Fruit fly (Drosophila melanogaster) whole organism, embryonic: ENCODE data around the gene dpp.

ENCODE experiments used
- Adf1 ChIP-seq: fragments of 200-800 bp; sonication (Bioruptor generic); IDR thresholded peaks from 2 replicates; pipeline ENCODE4 v1.3.6; 2022; ENCODE audit warnings: missing biosample characterization, missing genetic modification characterization
- Aef1 ChIP-seq: fragments of 200-800 bp; sonication (Bioruptor generic); IDR thresholded peaks from 3 replicates; pipeline ENCODE4 v1.3.6; 2022; ENCODE audit warnings: missing biosample characterization, missing genetic modification characterization
- B-H2 ChIP-seq: fragments of 200-800 bp; sonication (Bioruptor generic); optimal IDR thresholded peaks from 2 replicates; lab custom pipeline; 2018; ENCODE audit warnings: missing biosample characterization, mild to moderate bottlenecking, missing genetic modification characterization
- CG10366 ChIP-seq: fragments of 200-800 bp; sonication (Bioruptor generic); IDR thresholded peaks from 2 replicates; pipeline ENCODE4 v1.3.6; 2022; ENCODE audit warnings: missing biosample characterization, missing genetic modification characterization
- CG10462 ChIP-seq: fragments of 200-800 bp; sonication (Bioruptor generic); optimal IDR thresholded peaks from 2 replicates; lab custom pipeline; 2016; ENCODE audit warnings: missing biosample characterization, missing genetic modification characterization
- CG10565 ChIP-seq: fragments of 200-800 bp; sonication (Bioruptor generic); optimal IDR thresholded peaks from 3 replicates; lab custom pipeline; 2016; ENCODE audit warnings: missing biosample characterization, mild to moderate bottlenecking, missing genetic modification characterization
- CG11247 ChIP-seq: fragments of 200-800 bp; sonication (Bioruptor generic); IDR thresholded peaks from 2 replicates; pipeline ENCODE4 v1.3.6; 2022; ENCODE audit warnings: missing biosample characterization, missing genetic modification characterization
- CG14014 ChIP-seq: fragments of 200-800 bp; sonication (Bioruptor generic); IDR thresholded peaks from 2 replicates; pipeline ENCODE4 v1.3.6; 2022; ENCODE audit warnings: missing biosample characterization, missing genetic modification characterization
- CG14860 ChIP-seq: fragments of 200-800 bp; sonication (Bioruptor generic); IDR thresholded peaks from 3 replicates; pipeline ENCODE4 v1.3.6; 2022; ENCODE audit warnings: missing biosample characterization, missing genetic modification characterization; ENCODE audit not compliant: partially characterized antibody
- CG17385 ChIP-seq: fragments of 200-800 bp; sonication (Bioruptor generic); optimal IDR thresholded peaks from 3 replicates; lab custom pipeline; 2018; ENCODE audit warnings: missing biosample characterization, mild to moderate bottlenecking, missing genetic modification characterization
- CG2202 ChIP-seq: fragments of 200-800 bp; sonication (Bioruptor generic); optimal IDR thresholded peaks from 2 replicates; lab custom pipeline; 2018; ENCODE audit warnings: missing biosample characterization, mild to moderate bottlenecking, missing genetic modification characterization
- CG30431 ChIP-seq: fragments of 200-800 bp; sonication (Bioruptor generic); optimal IDR thresholded peaks from 2 replicates; lab custom pipeline; 2017; ENCODE audit warnings: missing biosample characterization, missing genetic modification characterization
- CG32772 ChIP-seq: fragments of 200-800 bp; sonication (Bioruptor generic); IDR thresholded peaks from 2 replicates; pipeline ENCODE4 v1.3.6; 2022; ENCODE audit warnings: missing biosample characterization, missing genetic modification characterization
- CG42726 ChIP-seq: fragments of 200-800 bp; sonication (Bioruptor generic); IDR thresholded peaks from 2 replicates; pipeline ENCODE4 v1.3.6; 2022; ENCODE audit warnings: missing biosample characterization, missing genetic modification characterization; ENCODE audit not compliant: partially characterized antibody
- CG6175 ChIP-seq: fragments of 200-800 bp; sonication (Bioruptor generic); IDR thresholded peaks from 3 replicates; pipeline ENCODE4 v1.3.6; 2022; ENCODE audit warnings: missing biosample characterization, missing genetic modification characterization
- CG6254 ChIP-seq: fragments of 200-800 bp; sonication (Bioruptor generic); optimal IDR thresholded peaks from 3 replicates; lab custom pipeline; 2017; ENCODE audit warnings: mild to moderate bottlenecking, missing biosample characterization, missing genetic modification reagents, missing genetic modification characterization
- CG6654 ChIP-seq: fragments of 200-800 bp; sonication (Bioruptor generic); optimal IDR thresholded peaks from 2 replicates; lab custom pipeline; 2017; ENCODE audit warnings: missing biosample characterization, mild to moderate bottlenecking, missing genetic modification characterization
- CG8478 ChIP-seq: fragments of >200 bp; optimal IDR thresholded peaks from 2 replicates; lab custom pipeline; 2018
- D ChIP-seq, 2 experiments: fragments of 200-800 bp in 1 of 2; fragments of >200 bp in 1 of 2; sonication (Bioruptor generic) in 1 of 2; optimal IDR thresholded peaks; 2 replicates in 1 of 2; 3 replicates in 1 of 2; lab custom pipeline; 2017; ENCODE audit warnings: mild to moderate bottlenecking in 1 of 2, missing biosample characterization in 1 of 2, missing genetic modification characterization in 1 of 2, missing genetic modification reagents in 1 of 2
- Deaf1 ChIP-seq: fragments of 200-800 bp; optimal IDR thresholded peaks from 3 replicates; lab custom pipeline; 2019; ENCODE audit warnings: missing biosample characterization, mild to moderate bottlenecking, missing genetic modification characterization, moderate library complexity
- HLH4C ChIP-seq: fragments of 200-800 bp; sonication (Bioruptor generic); IDR thresholded peaks from 3 replicates; pipeline ENCODE4 v1.3.6; 2022; ENCODE audit warnings: missing biosample characterization, missing genetic modification characterization; ENCODE audit not compliant: partially characterized antibody
- HLH54F ChIP-seq: fragments of 200-800 bp; sonication (Bioruptor generic); optimal IDR thresholded peaks from 3 replicates; lab custom pipeline; 2016; ENCODE audit warnings: missing biosample characterization, missing genetic modification characterization
- MTF-1 ChIP-seq: fragments of 200-800 bp; sonication (Bioruptor generic); optimal IDR thresholded peaks from 2 replicates; lab custom pipeline; 2018; ENCODE audit warnings: missing biosample characterization, mild to moderate bottlenecking, missing genetic modification characterization, borderline replicate concordance
- Nf-YA ChIP-seq: fragments of 200-800 bp; sonication (Bioruptor generic); IDR thresholded peaks from 2 replicates; pipeline ENCODE4 v1.3.6; 2022; ENCODE audit warnings: missing biosample characterization, missing genetic modification characterization
- Nf-YB ChIP-seq: fragments of 200-800 bp; sonication (Bioruptor generic); optimal IDR thresholded peaks from 3 replicates; lab custom pipeline; 2019; ENCODE audit warnings: missing biosample characterization, mild to moderate bottlenecking, missing genetic modification characterization, moderate library complexity
- Oaz ChIP-seq: fragments of 200-800 bp; sonication (Bioruptor generic); IDR thresholded peaks from 2 replicates; pipeline ENCODE4 v1.3.6; 2022; ENCODE audit warnings: missing biosample characterization, missing genetic modification characterization
- Ptx1 ChIP-seq: fragments of 200-800 bp; sonication (Bioruptor generic); IDR thresholded peaks from 2 replicates; pipeline ENCODE4 v1.3.6; 2022; ENCODE audit warnings: missing biosample characterization, missing genetic modification characterization
- Rx ChIP-seq: fragments of 200-800 bp; sonication (Bioruptor generic); IDR thresholded peaks from 2 replicates; pipeline ENCODE4 v1.3.6; 2022; ENCODE audit warnings: missing biosample characterization, missing genetic modification characterization
- Side ChIP-seq: fragments of 200-800 bp; sonication (Bioruptor generic); optimal IDR thresholded peaks from 2 replicates; lab custom pipeline; 2016; ENCODE audit warnings: missing biosample characterization, missing genetic modification characterization
- TFAM ChIP-seq: fragments of 200-800 bp; sonication (Bioruptor generic); optimal IDR thresholded peaks from 2 replicates; lab custom pipeline; 2017; ENCODE audit warnings: missing biosample characterization, missing genetic modification characterization, inconsistent platforms
- Trl ChIP-seq, 3 experiments: fragments of >200 bp in 2 of 3; fragments of 200-800 bp in 1 of 3; sonication (Bioruptor generic) in 1 of 3; optimal IDR thresholded peaks; 2 replicates in 1 of 3; 3 replicates in 2 of 3; lab custom pipeline; 2016 to 2017; ENCODE audit warnings: missing biosample characterization in 1 of 3, missing genetic modification characterization in 1 of 3
- ap ChIP-seq: fragments of 200-800 bp; sonication (Bioruptor generic); IDR thresholded peaks from 2 replicates; pipeline ENCODE4 v1.3.6; 2022; ENCODE audit warnings: missing biosample characterization, missing genetic modification characterization
- ase ChIP-seq: fragments of 200-800 bp; sonication (Bioruptor generic); IDR thresholded peaks from 3 replicates; pipeline ENCODE4 v1.3.6; 2022; ENCODE audit warnings: missing biosample characterization, missing genetic modification characterization
- cg ChIP-seq: fragments of 200-800 bp; sonication (Bioruptor generic); optimal IDR thresholded peaks from 3 replicates; lab custom pipeline; 2019; ENCODE audit warnings: missing biosample characterization, mild to moderate bottlenecking, missing genetic modification characterization, moderate library complexity
- chn ChIP-seq: fragments of 200-800 bp; sonication (Bioruptor generic); optimal IDR thresholded peaks from 2 replicates; lab custom pipeline; 2016; ENCODE audit warnings: missing biosample characterization, missing genetic modification characterization
- crp ChIP-seq, 2 experiments: fragments of 200-800 bp; sonication (Bioruptor generic); optimal IDR thresholded peaks; 2 replicates in 1 of 2; 3 replicates in 1 of 2; lab custom pipeline; 2017; ENCODE audit warnings: missing biosample characterization in 2 of 2, missing genetic modification characterization in 2 of 2, mild to moderate bottlenecking in 1 of 2, moderate library complexity in 1 of 2
- dpn ChIP-seq, 2 experiments: fragments of 200-800 bp; sonication (Bioruptor generic); optimal IDR thresholded peaks; 3 replicates each; lab custom pipeline; 2016; ENCODE audit warnings: missing biosample characterization in 2 of 2, missing genetic modification characterization in 2 of 2
- dysf ChIP-seq: fragments of 200-800 bp; sonication (Bioruptor generic); IDR thresholded peaks from 3 replicates; pipeline ENCODE4 v1.3.6; 2022; ENCODE audit warnings: missing biosample characterization, missing genetic modification characterization
- ems ChIP-seq: fragments of 200-800 bp; sonication (Bioruptor generic); optimal IDR thresholded peaks from 3 replicates; lab custom pipeline; 2016; ENCODE audit warnings: missing biosample characterization, missing genetic modification characterization
- gsb-n ChIP-seq: fragments of 200-800 bp; sonication (Bioruptor generic); optimal IDR thresholded peaks from 3 replicates; lab custom pipeline; 2018; ENCODE audit warnings: missing biosample characterization, mild to moderate bottlenecking, missing genetic modification characterization
- ham ChIP-seq: fragments of 200-800 bp; sonication (Bioruptor generic); IDR thresholded peaks from 2 replicates; pipeline ENCODE4 v1.3.6; 2022; ENCODE audit warnings: missing biosample characterization, missing genetic modification characterization
- jing ChIP-seq: fragments of 200-800 bp; sonication (Bioruptor generic); optimal IDR thresholded peaks from 2 replicates; lab custom pipeline; 2018; ENCODE audit warnings: missing biosample characterization, mild to moderate bottlenecking, missing genetic modification characterization
- knrl ChIP-seq: fragments of 200-800 bp; sonication (Bioruptor generic); IDR thresholded peaks from 3 replicates; pipeline ENCODE4 v1.3.6; 2022; ENCODE audit warnings: missing biosample characterization, missing genetic modification characterization; ENCODE audit not compliant: partially characterized antibody
- odd ChIP-seq: fragments of 200-800 bp; sonication (Bioruptor generic); optimal IDR thresholded peaks from 2 replicates; lab custom pipeline; 2017; ENCODE audit warnings: missing biosample characterization, mild to moderate bottlenecking, missing genetic modification characterization
- pb ChIP-seq: fragments of 200-800 bp; sonication (Bioruptor generic); optimal IDR thresholded peaks from 3 replicates; lab custom pipeline; 2016; ENCODE audit warnings: missing biosample characterization, missing genetic modification characterization
- phol ChIP-seq: fragments of 200-800 bp; sonication (Bioruptor generic); optimal IDR thresholded peaks from 3 replicates; lab custom pipeline; 2018; ENCODE audit warnings: missing biosample characterization, mild to moderate bottlenecking, missing genetic modification characterization, moderate library complexity
- sens ChIP-seq: fragments of 200-800 bp; sonication (Bioruptor generic); peaks from one replicate; lab custom pipeline; 2016; ENCODE audit warnings: missing biosample characterization, missing genetic modification characterization
- slbo ChIP-seq: fragments of 200-800 bp; sonication (Bioruptor generic); IDR thresholded peaks from 2 replicates; pipeline ENCODE4 v1.3.6; 2022; ENCODE audit warnings: missing biosample characterization, missing genetic modification characterization
- sob ChIP-seq: fragments of 200-800 bp; sonication (Bioruptor generic); IDR thresholded peaks from 2 replicates; pipeline ENCODE4 v1.3.6; 2022; ENCODE audit warnings: missing biosample characterization, missing genetic modification characterization
- stwl ChIP-seq: fragments of 200-800 bp; sonication (Bioruptor generic); optimal IDR thresholded peaks from 3 replicates; lab custom pipeline; 2018; ENCODE audit warnings: missing biosample characterization, mild to moderate bottlenecking, missing genetic modification characterization, moderate library complexity
- sug ChIP-seq: fragments of 200-800 bp; optimal IDR thresholded peaks from 2 replicates; lab custom pipeline; 2019; ENCODE audit warnings: missing biosample characterization, mild to moderate bottlenecking, missing genetic modification characterization, moderate library complexity
- tin ChIP-seq: fragments of 200-800 bp; sonication (Bioruptor generic); optimal IDR thresholded peaks from 3 replicates; lab custom pipeline; 2016; ENCODE audit warnings: missing biosample characterization, missing genetic modification characterization
- vvl ChIP-seq: fragments of 200-800 bp; sonication (Bioruptor generic); IDR thresholded peaks from 2 replicates; pipeline ENCODE4 v1.3.6; 2022; ENCODE audit warnings: missing biosample characterization, missing genetic modification characterization
- wor ChIP-seq: fragments of 200-800 bp; sonication (Bioruptor generic); IDR thresholded peaks from 2 replicates; pipeline ENCODE4 v1.3.6; 2022; ENCODE audit warnings: missing biosample characterization, missing genetic modification characterization

Gene dpp

dm6 chr2L:2428209-2428488, at the start of gene dpp:
TSS of gene dpp (plus strand) at chr2L:2428372.
- TF ChIP-seq HLH4C (no peak), ap (GFP tag; lab: Robert Waterston, UW) (no peak), Nf-YA (GFP tag; lab: Robert Waterston, UW) (no peak), slbo (GFP tag; lab: Robert Waterston, UW) (no peak), gsb-n (tag; lab: Kevin White, UChicago) (no peak), tin (GFP tag; lab: Kevin White, UChicago) (no peak), CG17385 (GFP tag; lab: Kevin White, UChicago) (no peak), CG2202 (tag; lab: Kevin White, UChicago) (no peak), pb (GFP tag; lab: Kevin White, UChicago) (no peak), CG10565 (no peak), Adf1 (GFP tag; lab: Robert Waterston, UW) (peak; percentile 39), jing (GFP tag; lab: Kevin White, UChicago) (no peak), Aef1 (GFP tag; lab: Robert Waterston, UW) (0 out of 3 replicates have a peak, but pooled peaks have one; percentile 15), phol (tag; lab: Kevin White, UChicago) (no peak), crp (GFP tag; optimal IDR thresholded peaks at IDR 0.05; lab: Kevin White, UChicago) (no peak), Rx (no peak), HLH54F (GFP tag; lab: Kevin White, UChicago) (no peak), Ptx1 (GFP tag; lab: Robert Waterston, UW) (no peak), CG10366 (GFP tag; lab: Robert Waterston, UW) (no peak), knrl (GFP tag; lab: Robert Waterston, UW) (no peak), CG6654 (no peak), sob (peak; percentile 31; the same call in 1 of the 2 replicates), chn (GFP tag; lab: Kevin White, UChicago) (no peak), CG14014 (GFP tag; lab: Robert Waterston, UW) (no peak), Trl (optimal IDR thresholded peaks at IDR 0.05; lab: Kevin White, UChicago) (peak in 1 of 2 experiments; percentile 22), Trl (GFP tag; optimal IDR thresholded peaks at IDR 0.05; lab: Kevin White, UChicago) (no peak), CG6254 (no peak), Side (no peak), odd (GFP tag; lab: Kevin White, UChicago) (no peak), Deaf1 (tag; lab: Kevin White, UChicago) (peak; percentile 44), CG32772 (GFP tag; lab: Robert Waterston, UW) (no peak), ems (GFP tag; lab: Kevin White, UChicago) (no peak), TFAM (GFP tag; lab: Kevin White, UChicago) (no peak), cg (GFP tag; lab: Kevin White, UChicago) (peak; percentile 11), sug (no peak), CG8478 (lab: Kevin White, UChicago) (peak; percentile 23), dpn (GFP tag; optimal IDR thresholded peaks at IDR 0.05; lab: Kevin White, UChicago) (no peak), CG6175 (GFP tag; lab: Robert Waterston, UW) (peak; percentile 84; the same call in 2 of the 3 replicates), CG14860 (no peak), MTF-1 (GFP tag; lab: Kevin White, UChicago) (no peak)

dm6 chr2L:2380805-2381204, 47.4 kb upstream of the dpp start, which contains the start of gene Eogt:
TSS of gene Eogt (plus strand) at chr2L:2381097.
- TF ChIP-seq vvl (GFP tag; lab: Robert Waterston, UW), result peak; percentile 98
- peak; percentile 77 for TF ChIP-seq Nf-YB (GFP tag; lab: Kevin White, UChicago)
- peak; percentile 95 for TF ChIP-seq Oaz
- peak; percentile 96 for TF ChIP-seq wor (GFP tag; lab: Robert Waterston, UW)
- peak; percentile 98 for TF ChIP-seq dysf (GFP tag; lab: Robert Waterston, UW)
- peak; percentile 97 for TF ChIP-seq sens
- TF ChIP-seq CG42726 (GFP tag; lab: Robert Waterston, UW), result no peak
- TF ChIP-seq D (optimal IDR thresholded peaks at IDR 0.05; lab: Kevin White, UChicago), result no peak
- peak; percentile 85 for TF ChIP-seq D (GFP tag; optimal IDR thresholded peaks at IDR 0.05; lab: Kevin White, UChicago)
- peak; percentile 85; the same call in 1 of the 2 replicates for TF ChIP-seq ham
- TF ChIP-seq CG11247, result peak; percentile 92
- peak; percentile 93 for TF ChIP-seq CG30431 (GFP tag; lab: Kevin White, UChicago)
- peak; percentile 72 for TF ChIP-seq stwl (tag; lab: Kevin White, UChicago)
- TF ChIP-seq B-H2 (GFP tag; lab: Kevin White, UChicago), result peak; percentile 77
- peak; percentile 96 for TF ChIP-seq ase
- peak; percentile 90 for TF ChIP-seq CG10462 (GFP tag; lab: Kevin White, UChicago)
